Fruit fly (Drosophila melanogaster): ENCODE data around the gene Nmdmc.

Gene Nmdmc

dm6 chr3R:9083379-9083778, 33.0 kb upstream of the Nmdmc start (continued):
- TF ChIP-seq p53 (GFP tag; optimal IDR thresholded peaks at IDR 0.05), result no peak
- TF ChIP-seq PHDP (tag; optimal IDR thresholded peaks at IDR 0.05), result peak; percentile 24
- TF ChIP-seq CoRest (tag; optimal IDR thresholded peaks at IDR 0.05), result peak; percentile 12
- TF ChIP-seq CG3065 (GFP tag; optimal IDR thresholded peaks at IDR 0.05), result no peak
- TF ChIP-seq pfk (GFP tag; optimal IDR thresholded peaks at IDR 0.05), result no peak
- no peak for TF ChIP-seq ro (GFP tag; IDR thresholded peaks at IDR 0.05)
- no peak for TF ChIP-seq CG7786 (GFP tag; optimal IDR thresholded peaks at IDR 0.05)
- no peak for TF ChIP-seq fd102C (GFP tag; optimal IDR thresholded peaks at IDR 0.05)
- TF ChIP-seq CG11560 (tag; IDR thresholded peaks at IDR 0.05), result no peak
- peak; percentile 66 for TF ChIP-seq Med (GFP tag)
- peak; percentile 43 for TF ChIP-seq unpg (GFP tag; optimal IDR thresholded peaks at IDR 0.05)
- TF ChIP-seq CG3726 (GFP tag; IDR thresholded peaks at IDR 0.05), result 0 out of 3 replicates have a peak, but pooled peaks have one; percentile 9
- TF ChIP-seq CG4282 (GFP tag; optimal IDR thresholded peaks at IDR 0.05), result no peak
- no peak for TF ChIP-seq cg (GFP tag; optimal IDR thresholded peaks at IDR 0.05)
- TF ChIP-seq Aef1 (GFP tag; IDR thresholded peaks at IDR 0.05), result 0 out of 3 replicates have a peak, but pooled peaks have one; percentile 14
- TF ChIP-seq ash1 (GFP tag; optimal IDR thresholded peaks at IDR 0.05), result no peak
- TF ChIP-seq D (optimal IDR thresholded peaks at IDR 0.05), result no peak
- TF ChIP-seq D (GFP tag; optimal IDR thresholded peaks at IDR 0.05), result peak; percentile 15
- TF ChIP-seq yki (optimal IDR thresholded peaks at IDR 0.05), result no peak
- no peak for TF ChIP-seq chn (GFP tag; optimal IDR thresholded peaks at IDR 0.05)
- no peak for TF ChIP-seq ab (GFP tag; optimal IDR thresholded peaks at IDR 0.05)
- no peak for TF ChIP-seq CG31365 (tag; optimal IDR thresholded peaks at IDR 0.05)
- TF ChIP-seq Blimp-1 (GFP tag; optimal IDR thresholded peaks at IDR 0.05), result peak; percentile 75
- TF ChIP-seq Hmx (GFP tag; optimal IDR thresholded peaks at IDR 0.05), result no peak
- TF ChIP-seq pzg (GFP tag; optimal IDR thresholded peaks at IDR 0.05), result no peak
- no peak for TF ChIP-seq Doc2 (GFP tag; IDR thresholded peaks at IDR 0.05)

dm6 chr3R:9082332-9082731, 32.0 kb upstream of the Nmdmc start:
- TF ChIP-seq Deaf1 (tag; optimal IDR thresholded peaks at IDR 0.05) (peak; percentile 68), stwl (tag; optimal IDR thresholded peaks at IDR 0.05) (no peak), CG7987 (GFP tag; optimal IDR thresholded peaks at IDR 0.05) (no peak), cg (GFP tag; optimal IDR thresholded peaks at IDR 0.05) (no peak), tna (GFP tag; IDR thresholded peaks at IDR 0.05; ENCODE audit: partially characterized antibody) (no peak), CG1792 (GFP tag; optimal IDR thresholded peaks at IDR 0.05) (no peak), abd-A (tag; optimal IDR thresholded peaks at IDR 0.05) (peak; percentile 33), CG13894 (tag; optimal IDR thresholded peaks at IDR 0.05) (peak; percentile 56), Rfx (GFP tag; IDR thresholded peaks at IDR 0.05) (peak; percentile 24; the same call in 1 of the 2 replicates), tin (GFP tag; optimal IDR thresholded peaks at IDR 0.05) (no peak), hb (GFP tag; IDR thresholded peaks at IDR 0.05; ENCODE audit: partially characterized antibody) (no peak), dm (GFP tag; optimal IDR thresholded peaks at IDR 0.05) (no peak), unpg (GFP tag; optimal IDR thresholded peaks at IDR 0.05) (no peak)

- TF ChIP-seq MTF-1 (GFP tag; optimal IDR thresholded peaks at IDR 0.05; ENCODE audit: borderline replicate concordance), result no peak
- no peak for TF ChIP-seq peb (GFP tag; IDR thresholded peaks at IDR 0.05)
- TF ChIP-seq ATbp (GFP tag; optimal IDR thresholded peaks at IDR 0.05), result no peak
- TF ChIP-seq Opbp (GFP tag; IDR thresholded peaks at IDR 0.05; ENCODE audit: partially characterized antibody), result 0 out of 3 replicates have a peak, but pooled peaks have one; percentile 23
- no peak for TF ChIP-seq NK7.1 (GFP tag; optimal IDR thresholded peaks at IDR 0.05)
- peak; percentile 32; the same call in 1 of the 2 replicates for TF ChIP-seq crol (GFP tag; IDR thresholded peaks at IDR 0.05)
- TF ChIP-seq bigmax (GFP tag; optimal IDR thresholded peaks at IDR 0.05), result no peak
- no peak for TF ChIP-seq lov (optimal IDR thresholded peaks at IDR 0.05)
- peak; percentile 44; the same call in 1 of the 3 replicates for TF ChIP-seq lov (GFP tag; IDR thresholded peaks at IDR 0.05)
- TF ChIP-seq ara (GFP tag; IDR thresholded peaks at IDR 0.05), result no peak
- TF ChIP-seq Hr39 (optimal IDR thresholded peaks at IDR 0.05), result peak; percentile 88
- 0 out of 3 replicates have a peak, but pooled peaks have one; percentile 24 for TF ChIP-seq CG11456 (GFP tag; IDR thresholded peaks at IDR 0.05)
- TF ChIP-seq CG6175 (GFP tag; IDR thresholded peaks at IDR 0.05), result no peak
Observed at dm6 chr3R:9079638-9080037, 29.3 kb upstream of the Nmdmc start.

Measured in whole organism, embryonic.